Worm (Caenorhabditis elegans) whole organism, late embryonic: ENCODE data around the gene srh-44.

Experiments used
- C38D4.7 ChIP-seq: fragments of 200-800 bp; sonication (Bioruptor generic); optimal IDR thresholded peaks from 2 replicates; lab custom pipeline; 2018; ENCODE audit warnings: mild to moderate bottlenecking, missing genetic modification characterization, moderate library complexity, missing compliant biosample characterization
- T23F11.4 ChIP-seq: fragments of 200-800 bp; sonication (Bioruptor generic); optimal IDR thresholded peaks from 2 replicates; lab custom pipeline; 2018; ENCODE audit warnings: mild to moderate bottlenecking, missing genetic modification characterization, missing compliant biosample characterization
- ceh-6 ChIP-seq: fragments of 200-800 bp; sonication (Bioruptor generic); optimal IDR thresholded peaks from 2 replicates; lab custom pipeline; 2018; ENCODE audit warnings: mild to moderate bottlenecking, missing genetic modification characterization, missing compliant biosample characterization

DNA sequence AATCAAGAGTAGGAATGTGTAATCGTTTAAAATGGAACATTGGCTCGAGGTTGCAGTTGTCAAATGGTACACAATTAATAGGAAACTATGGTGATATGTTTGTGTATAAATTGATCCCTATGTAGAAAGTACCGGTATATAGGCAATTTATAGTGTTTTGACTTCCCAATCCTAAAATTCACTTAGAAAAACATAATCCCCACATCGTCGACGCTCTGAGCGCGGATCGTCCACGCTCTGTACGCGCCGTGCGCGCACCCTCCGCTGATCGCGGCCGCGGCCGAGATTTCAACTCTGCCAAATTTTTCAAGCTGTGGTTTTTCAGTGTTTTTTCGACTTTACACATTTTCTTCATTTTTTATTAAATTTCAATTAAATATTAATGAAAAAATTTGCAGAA is 41.5 kb downstream of the srh-44 start, which contains the start of gene F54D5.17:
- TF ChIP-seq C38D4.7 (GFP tag; lab: Kevin White, UChicago), result no peak
- no peak for TF ChIP-seq ceh-6 (GFP tag; lab: Kevin White, UChicago)
- no peak for TF ChIP-seq T23F11.4 (GFP tag; lab: Kevin White, UChicago)
